Worm (Caenorhabditis elegans) whole organism, L4/young adult: ENCODE results near the gene ins-2.

Experiments used
- W03F9.2 ChIP-seq: fragments of 150-350 bp; optimal IDR thresholded peaks from 2 replicates; lab custom pipeline; 2014; ENCODE audit warnings: missing biosample characterization, missing genetic modification characterization
- him-1 ChIP-seq: sonication (generic microtip); optimal IDR thresholded peaks from 2 replicates; lab custom pipeline; 2016; ENCODE audit warnings: missing genotype, missing genetic modification reagents, missing genetic modification characterization, missing compliant biosample characterization

DNA sequence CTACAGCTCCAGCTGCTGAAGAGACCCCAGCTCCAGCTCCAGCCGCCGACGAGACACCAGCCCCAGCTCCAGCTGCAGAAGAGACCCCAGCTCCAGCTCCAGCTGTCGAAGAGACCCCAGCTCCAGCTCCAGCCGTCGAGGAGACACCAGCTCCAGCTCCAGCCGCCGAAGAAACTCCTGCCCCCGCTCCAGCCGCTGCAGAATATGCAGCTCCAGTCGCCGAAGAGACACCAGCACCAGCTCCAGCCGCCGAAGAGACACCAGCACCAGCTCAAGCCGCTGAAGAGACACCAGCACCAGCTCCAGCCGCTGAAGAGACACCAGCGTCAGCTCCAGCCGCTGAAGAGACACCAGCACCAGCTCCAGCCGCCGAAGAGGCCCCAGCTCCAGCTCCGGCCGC lies 34.3 kb downstream of the ins-2 start:
- TF ChIP-seq him-1 (tag; lab: Kevin White, UChicago) (no peak), W03F9.2 (tag; lab: Kevin White, UChicago) (no peak)
